Fruit fly (Drosophila melanogaster) whole organism, wandering third instar larva: ENCODE data around the gene CG7675.

ENCODE experiments used
- Abd-B ChIP-seq: fragments of >200 bp; optimal IDR thresholded peaks from 2 replicates; lab custom pipeline; 2017; ENCODE audit warnings: missing biosample characterization, missing genetic modification characterization
- CG32264 ChIP-seq: fragments of 200-800 bp; sonication (Bioruptor generic); optimal IDR thresholded peaks from 2 replicates; lab custom pipeline; 2016; ENCODE audit warnings: missing biosample characterization, missing genetic modification characterization
- Dfd ChIP-seq: fragments of >200 bp; optimal IDR thresholded peaks from 2 replicates; lab custom pipeline; 2017; ENCODE audit warnings: missing biosample characterization, missing genetic modification characterization
- Dif ChIP-seq: fragments of 200-275, 200-300 bp; sonication (Bioruptor generic); optimal IDR thresholded peaks from 2 replicates; lab custom pipeline; 2018; ENCODE audit warnings: missing biosample characterization, missing genetic modification characterization; ENCODE audit not compliant: partially characterized antibody
- GATAd ChIP-seq: sonication (Bioruptor generic); optimal IDR thresholded peaks from 2 replicates; lab custom pipeline; 2016; ENCODE audit warnings: missing biosample characterization, missing genetic modification characterization
- HLH106 ChIP-seq: fragments of 200-800 bp; optimal IDR thresholded peaks from 3 replicates; lab custom pipeline; 2019; ENCODE audit warnings: missing biosample characterization, mild to moderate bottlenecking, missing genetic modification characterization, moderate library complexity
- Hnf4 ChIP-seq: fragments of 200-800 bp; sonication (Bioruptor generic); optimal IDR thresholded peaks from 2 replicates; lab custom pipeline; 2016; ENCODE audit warnings: missing biosample characterization, mild to moderate bottlenecking, missing genetic modification characterization
- Hr78 ChIP-seq: fragments of >200 bp; optimal IDR thresholded peaks from 2 replicates; lab custom pipeline; 2017; ENCODE audit warnings: missing biosample characterization, missing genetic modification characterization
- Jra ChIP-seq: sonication (Bioruptor generic); optimal IDR thresholded peaks from 2 replicates; lab custom pipeline; 2016; ENCODE audit warnings: missing biosample characterization, missing genetic modification characterization
- Myc ChIP-seq: fragments of >200 bp; optimal IDR thresholded peaks from 2 replicates; lab custom pipeline; 2017
- N ChIP-seq: fragments of >200 bp; optimal IDR thresholded peaks from 2 replicates; lab custom pipeline; 2018; ENCODE audit warnings: missing biosample characterization, missing external identifiers, missing genetic modification characterization
- OdsH ChIP-seq: fragments of 200-800 bp; sonication (Bioruptor generic); optimal IDR thresholded peaks from 2 replicates; lab custom pipeline; 2016; ENCODE audit warnings: missing biosample characterization, mild to moderate bottlenecking, missing genetic modification characterization
- Rel ChIP-seq, 2 experiments: fragments of 200-800 bp; sonication (Bioruptor generic) in 1 of 2; optimal IDR thresholded peaks; 2 replicates in 1 of 2; 3 replicates in 1 of 2; lab custom pipeline; 2016 to 2019; ENCODE audit warnings: mild to moderate bottlenecking in 2 of 2, missing biosample characterization in 2 of 2, missing genetic modification characterization in 2 of 2, moderate library complexity in 1 of 2
- Sp1 ChIP-seq: fragments of 200-800 bp; sonication (Bioruptor generic); optimal IDR thresholded peaks from 3 replicates; lab custom pipeline; 2019; ENCODE audit warnings: missing biosample characterization, mild to moderate bottlenecking, missing genetic modification characterization, moderate library complexity
- Vsx2 ChIP-seq: fragments of 200-300, 225-300 bp; sonication (Bioruptor generic); optimal IDR thresholded peaks from 2 replicates; lab custom pipeline; 2018; ENCODE audit warnings: missing biosample characterization, missing genetic modification characterization; ENCODE audit not compliant: partially characterized antibody
- br ChIP-seq: fragments of 200-800 bp; sonication (Bioruptor generic); optimal IDR thresholded peaks from 2 replicates; lab custom pipeline; 2016; ENCODE audit warnings: missing biosample characterization, missing genetic modification characterization
- brk ChIP-seq: fragments of 200-800 bp; sonication (Bioruptor generic); optimal IDR thresholded peaks from 2 replicates; lab custom pipeline; 2016; ENCODE audit warnings: missing biosample characterization, mild to moderate bottlenecking, missing genetic modification characterization
- dl ChIP-seq, 2 experiments: fragments of 175-275, 200-275 bp in 1 of 2; fragments of 200-275 bp in 1 of 2; sonication (Bioruptor generic); optimal IDR thresholded peaks; lab custom pipeline; 2018; ENCODE audit warnings: mild to moderate bottlenecking in 2 of 2, missing biosample characterization in 2 of 2, missing genetic modification characterization in 2 of 2, moderate library complexity in 2 of 2; ENCODE audit not compliant: partially characterized antibody in 2 of 2, insufficient read depth in 1 of 2
- ey ChIP-seq: fragments of 200-800 bp; sonication (Bioruptor generic); optimal IDR thresholded peaks from 2 replicates; lab custom pipeline; 2016; ENCODE audit warnings: missing biosample characterization, missing genetic modification characterization
- foxo ChIP-seq, 2 experiments: fragments of 200-800 bp; sonication (Bioruptor generic); optimal IDR thresholded peaks; 2 replicates in 1 of 2; 3 replicates in 1 of 2; lab custom pipeline; 2016 to 2017; ENCODE audit warnings: missing biosample characterization in 2 of 2, missing genetic modification characterization in 2 of 2
- fru ChIP-seq: fragments of 200-800 bp; sonication (Bioruptor generic); optimal IDR thresholded peaks from 3 replicates; lab custom pipeline; 2016; ENCODE audit warnings: missing biosample characterization, mild to moderate bottlenecking, missing genetic modification characterization
- h ChIP-seq: fragments of 200-800 bp; sonication (Bioruptor generic); optimal IDR thresholded peaks from 3 replicates; lab custom pipeline; 2016; ENCODE audit warnings: missing biosample characterization, mild to moderate bottlenecking, missing genetic modification characterization
- jim ChIP-seq: fragments of 175-275, 200-325 bp; sonication (Bioruptor generic); optimal IDR thresholded peaks from 2 replicates; lab custom pipeline; 2016; ENCODE audit warnings: missing biosample characterization, mild to moderate bottlenecking, missing genetic modification characterization
- pan ChIP-seq: fragments of >200 bp; optimal IDR thresholded peaks from 2 replicates; lab custom pipeline; 2017
- psq ChIP-seq: fragments of 200-800 bp; sonication (Bioruptor generic); optimal IDR thresholded peaks from 3 replicates; lab custom pipeline; 2017; ENCODE audit warnings: missing biosample characterization, mild to moderate bottlenecking, missing genetic modification characterization, moderate library complexity
- rgr ChIP-seq: fragments of 200-800 bp; sonication (Bioruptor generic); optimal IDR thresholded peaks from 3 replicates; lab custom pipeline; 2016; ENCODE audit warnings: missing biosample characterization, mild to moderate bottlenecking, missing genetic modification characterization
- sage ChIP-seq: fragments of 200-800 bp; sonication (Bioruptor generic); optimal IDR thresholded peaks from 2 replicates; lab custom pipeline; 2016; ENCODE audit warnings: missing biosample characterization, mild to moderate bottlenecking, missing genetic modification characterization
- sv ChIP-seq: fragments of 200-800 bp; sonication (Bioruptor generic); optimal IDR thresholded peaks from 3 replicates; lab custom pipeline; 2016; ENCODE audit warnings: missing biosample characterization, missing genetic modification characterization
- usp ChIP-seq: fragments of >200 bp; optimal IDR thresholded peaks from 2 replicates; lab custom pipeline; 2017; ENCODE audit warnings: missing biosample characterization, missing genetic modification characterization
- woc ChIP-seq: sonication (Bioruptor generic); optimal IDR thresholded peaks from 2 replicates; lab custom pipeline; 2016; ENCODE audit warnings: missing biosample characterization, mild to moderate bottlenecking, missing genetic modification characterization

CG7675 gene

dm6 chr3R:18395694-18396093 lies 14.7 kb upstream of the CG7675 start:
- TF ChIP-seq h (GFP tag; lab: Kevin White, UChicago) (no peak), Myc (no peak)

DNA sequence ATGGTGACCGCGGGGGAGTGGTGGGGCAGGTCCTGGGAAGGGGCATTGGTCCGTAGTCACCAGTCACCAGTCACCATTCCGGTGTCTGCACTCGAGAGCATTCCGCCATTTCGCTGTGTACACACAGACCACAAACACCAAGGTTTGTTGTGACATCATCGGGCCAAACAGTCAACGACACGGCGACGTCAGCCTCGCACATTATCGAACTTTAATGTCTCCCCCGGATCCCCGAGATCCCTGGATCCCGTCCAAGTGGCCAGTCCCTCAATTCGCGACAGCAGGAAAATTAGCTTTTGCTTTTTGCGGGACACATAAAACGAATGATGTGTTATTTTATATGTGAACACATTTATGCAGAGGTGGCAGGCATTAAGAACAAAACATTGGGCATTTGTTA lies 13.9 kb upstream of the CG7675 start:
- TF ChIP-seq Hnf4 (GFP tag; lab: Kevin White, UChicago) (peak; percentile 0), sv (no peak)

DNA sequence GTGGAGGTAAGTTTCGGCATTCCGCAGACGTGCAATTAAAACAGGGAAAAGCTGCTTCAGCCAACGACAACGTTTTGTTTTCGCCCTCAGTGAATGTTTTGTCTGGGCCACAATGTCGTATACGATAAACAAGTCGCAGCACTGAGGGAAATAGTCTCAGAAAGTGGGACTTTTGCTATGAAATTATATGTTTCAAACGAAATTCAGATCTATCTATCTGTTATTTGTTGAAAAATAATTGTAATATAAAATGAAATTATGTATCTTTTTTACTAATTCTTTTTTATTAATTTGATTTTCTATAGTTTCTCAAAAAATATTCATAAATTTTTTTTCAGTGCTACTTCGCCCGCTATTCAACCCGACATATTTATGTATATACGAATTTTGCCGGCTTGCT lies 12.5 kb upstream of the CG7675 start:
- TF ChIP-seq brk (GFP tag; lab: Kevin White, UChicago) = no peak
- TF ChIP-seq Abd-B (GFP tag; lab: Kevin White, UChicago) = no peak
- no peak for TF ChIP-seq Hr78 (GFP tag; lab: Kevin White, UChicago)
- no peak for TF ChIP-seq Jra (GFP tag; lab: Kevin White, UChicago)
- peak; percentile 51 for TF ChIP-seq fru
- TF ChIP-seq HLH106 = peak; percentile 75
- TF ChIP-seq br (GFP tag; lab: Kevin White, UChicago) = peak; percentile 29
- TF ChIP-seq N (GFP tag; lab: Kevin White, UChicago) = no peak
- no peak for TF ChIP-seq usp (GFP tag; lab: Kevin White, UChicago)
- peak in 1 of 2 experiments; percentile 83 for TF ChIP-seq foxo (GFP tag; optimal IDR thresholded peaks at IDR 0.05; lab: Kevin White, UChicago)
- peak; percentile 79 for TF ChIP-seq OdsH
- TF ChIP-seq psq = peak; percentile 69
- TF ChIP-seq Rel (GFP tag; optimal IDR thresholded peaks at IDR 0.05; lab: Kevin White, UChicago) = peak; percentile 18
- no peak for TF ChIP-seq Rel (tag; optimal IDR thresholded peaks at IDR 0.05; lab: Kevin White, UChicago)
- no peak for TF ChIP-seq pan
- TF ChIP-seq ey (GFP tag; lab: Kevin White, UChicago) = peak; percentile 40
- TF ChIP-seq Sp1 (GFP tag; lab: Kevin White, UChicago) = peak; percentile 73
- no peak for TF ChIP-seq woc (GFP tag; lab: Kevin White, UChicago)
- peak; percentile 41 for TF ChIP-seq h (GFP tag; lab: Kevin White, UChicago)
- peak; percentile 79 for TF ChIP-seq rgr (GFP tag; lab: Kevin White, UChicago)

DNA sequence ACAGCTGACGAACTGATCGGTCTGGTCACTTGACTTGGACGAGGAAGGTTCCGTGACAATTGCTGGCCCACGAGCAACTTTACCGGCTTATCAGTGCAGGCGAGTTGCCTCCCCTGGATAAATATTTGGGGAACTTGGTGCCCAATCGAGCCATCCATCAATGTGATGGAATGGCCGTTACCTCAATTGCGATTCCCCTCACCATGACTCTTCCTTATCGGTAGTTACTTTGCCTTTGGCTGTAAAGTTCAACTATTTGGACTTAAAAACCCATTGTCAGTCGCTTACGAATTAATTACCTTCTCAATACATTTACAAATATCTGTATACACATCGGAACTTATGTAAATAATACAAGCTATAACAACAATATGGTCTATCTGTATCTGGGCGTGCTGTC lies 8.8 kb upstream of the CG7675 start, which contains the start of gene Vha100-4:
TSS of gene Vha100-4 (minus strand) at position 16 of the 400 bp plus-strand sequence.
- TF ChIP-seq foxo (GFP tag; optimal IDR thresholded peaks at IDR 0.05; lab: Kevin White, UChicago) (no peak), Vsx2 (GFP tag; lab: Kevin White, UChicago) (no peak), OdsH (no peak), Dif (GFP tag; lab: Kevin White, UChicago) (no peak), dl (GFP tag; optimal IDR thresholded peaks at IDR 0.05; lab: Kevin White, UChicago; ENCODE audit: insufficient read depth in 1 of 2, partially characterized antibody in 2 of 2) (no peak), ey (GFP tag; lab: Kevin White, UChicago) (no peak)

- TF ChIP-seq usp (GFP tag; lab: Kevin White, UChicago) = no peak
- TF ChIP-seq sv = no peak
- TF ChIP-seq foxo (GFP tag; optimal IDR thresholded peaks at IDR 0.05; lab: Kevin White, UChicago) = no peak
- no peak for TF ChIP-seq h (GFP tag; lab: Kevin White, UChicago)
- TF ChIP-seq fru = no peak
- TF ChIP-seq OdsH = no peak
- TF ChIP-seq CG32264 (GFP tag; lab: Kevin White, UChicago) = no peak
- no peak for TF ChIP-seq sage (GFP tag; lab: Kevin White, UChicago)
- no peak for TF ChIP-seq Dfd
- no peak for TF ChIP-seq Vsx2 (GFP tag; lab: Kevin White, UChicago)
- TF ChIP-seq brk (GFP tag; lab: Kevin White, UChicago) = no peak
- TF ChIP-seq psq = no peak
- TF ChIP-seq Abd-B (GFP tag; lab: Kevin White, UChicago) = no peak
These were observed 4.6 kb upstream of the CG7675 start, which contains the start of gene cona for dm6 chr3R:18385593-18385992. Gene cona, plus strand, starts transcription at chr3R:18385828.

dm6 chr3R:18384972-18385371 lies 4.0 kb upstream of the CG7675 start, which contains the start of gene CG14309:
Gene CG14309, minus strand, starts transcription at chr3R:18385072.
- TF ChIP-seq psq (no peak), GATAd (no peak), HLH106 (no peak), OdsH (no peak), jim (GFP tag; lab: Kevin White, UChicago) (no peak), fru (no peak), ey (GFP tag; lab: Kevin White, UChicago) (no peak)
